Worm (Caenorhabditis elegans) whole organism, L3 larva: ENCODE results near the gene T25B9.6.

Experiments
- aly-2 ChIP-seq: fragments of 150-350 bp; optimal IDR thresholded peaks from 2 replicates; lab custom pipeline; 2014; ENCODE audit warnings: missing biosample characterization, missing genetic modification characterization
- ceh-16 ChIP-seq: sonication (generic microtip); optimal IDR thresholded peaks from 2 replicates; lab custom pipeline; 2017; ENCODE audit warnings: missing biosample characterization, missing genetic modification characterization
- ceh-9 ChIP-seq: sonication (generic microtip); optimal IDR thresholded peaks from 2 replicates; lab custom pipeline; 2018; ENCODE audit warnings: missing biosample characterization, missing genetic modification characterization
- daf-12 ChIP-seq: fragments of 150-350 bp; optimal IDR thresholded peaks from 2 replicates; lab custom pipeline; 2014; ENCODE audit warnings: missing biosample characterization, missing genetic modification reagents, missing genetic modification characterization
- egl-27 ChIP-seq: sonication (generic microtip); optimal IDR thresholded peaks from 4 replicates; lab custom pipeline; 2017; ENCODE audit warnings: missing biosample characterization, missing genetic modification reagents, missing genetic modification characterization
- elt-1 ChIP-seq: fragments of 150-350 bp; optimal IDR thresholded peaks from 2 replicates; lab custom pipeline; 2014; ENCODE audit warnings: missing biosample characterization, missing genetic modification characterization
- elt-3 ChIP-seq, 3 experiments: fragments of 150-350 bp in 1 of 3; sonication (generic microtip) in 2 of 3; optimal IDR thresholded peaks; 2 replicates in 2 of 3; 4 replicates in 1 of 3; lab custom pipeline; 2014 to 2017; ENCODE audit warnings: missing biosample characterization in 3 of 3, missing genetic modification characterization in 3 of 3
- eor-1 ChIP-seq, 2 experiments: fragments of 150-350 bp; optimal IDR thresholded peaks; 2 replicates each; lab custom pipeline; 2014 to 2018; ENCODE audit warnings: missing biosample characterization in 2 of 2, missing genetic modification characterization in 2 of 2
- fkh-10 ChIP-seq: sonication (generic microtip); optimal IDR thresholded peaks from 2 replicates; lab custom pipeline; 2017; ENCODE audit warnings: missing biosample characterization, missing genetic modification reagents, missing genetic modification characterization
- fkh-2 ChIP-seq: fragments of 150-350 bp; optimal IDR thresholded peaks from 2 replicates; lab custom pipeline; 2014; ENCODE audit warnings: missing biosample characterization, missing genetic modification reagents, missing genetic modification characterization
- lin-15B ChIP-seq: fragments of 150-350 bp; optimal IDR thresholded peaks from 2 replicates; lab custom pipeline; 2014; ENCODE audit warnings: missing biosample characterization, missing genetic modification characterization
- lin-39 ChIP-seq: fragments of 150-350 bp; optimal IDR thresholded peaks from 2 replicates; lab custom pipeline; 2018; ENCODE audit warnings: missing biosample characterization, missing genetic modification reagents, missing genetic modification characterization
- mml-1 ChIP-seq: fragments of 150-350 bp; sonication (generic microtip); optimal IDR thresholded peaks from 3 replicates; lab custom pipeline; 2014; ENCODE audit warnings: missing biosample characterization, missing genetic modification characterization
- nfya-1 ChIP-seq: sonication (generic microtip); optimal IDR thresholded peaks from 2 replicates; lab custom pipeline; 2017; ENCODE audit warnings: missing genetic modification characterization, mild to moderate bottlenecking, missing compliant biosample characterization, antibody characterized with exemption, moderate library complexity; ENCODE audit not compliant: insufficient read depth
- nhr-11 ChIP-seq: fragments of 150-350 bp; optimal IDR thresholded peaks from 2 replicates; lab custom pipeline; 2014; ENCODE audit warnings: missing biosample characterization, missing genetic modification characterization
- nhr-12 ChIP-seq: fragments of 150-350 bp; optimal IDR thresholded peaks from 2 replicates; lab custom pipeline; 2014; ENCODE audit warnings: missing biosample characterization, missing genetic modification characterization
- nhr-23 ChIP-seq: fragments of 150-350 bp; optimal IDR thresholded peaks from 2 replicates; lab custom pipeline; 2014; ENCODE audit warnings: missing biosample characterization, missing genetic modification reagents, missing genetic modification characterization
- nhr-237 ChIP-seq: fragments of 150-350 bp; optimal IDR thresholded peaks from 2 replicates; lab custom pipeline; 2014; ENCODE audit warnings: missing biosample characterization, missing genetic modification characterization
- nhr-25 ChIP-seq: sonication (generic microtip); optimal IDR thresholded peaks from 2 replicates; lab custom pipeline; 2017; ENCODE audit warnings: missing biosample characterization, missing genetic modification characterization
- nhr-28 ChIP-seq: fragments of 150-350 bp; optimal IDR thresholded peaks from 2 replicates; lab custom pipeline; 2014; ENCODE audit warnings: missing biosample characterization, missing genetic modification characterization
- nhr-67 ChIP-seq: fragments of 150-350 bp; optimal IDR thresholded peaks from 2 replicates; lab custom pipeline; 2014; ENCODE audit warnings: missing biosample characterization, missing genetic modification characterization
- nhr-76 ChIP-seq: fragments of 150-350 bp; sonication (generic microtip); optimal IDR thresholded peaks from 5 replicates; lab custom pipeline; 2014; ENCODE audit warnings: missing biosample characterization, missing genetic modification characterization
- pha-4 ChIP-seq: fragments of 150-350 bp; optimal IDR thresholded peaks from 2 replicates; lab custom pipeline; 2014; ENCODE audit warnings: missing biosample characterization, missing genetic modification reagents, missing genetic modification characterization
- skn-1 ChIP-seq: fragments of 150-350 bp; optimal IDR thresholded peaks from 2 replicates; lab custom pipeline; 2014; ENCODE audit warnings: missing biosample characterization, missing genetic modification characterization
- snpc-4 ChIP-seq: fragments of 150-350 bp; optimal IDR thresholded peaks from 2 replicates; lab custom pipeline; 2014; ENCODE audit warnings: missing biosample characterization, missing genetic modification characterization
- tbx-2 ChIP-seq: sonication (generic microtip); optimal IDR thresholded peaks from 2 replicates; lab custom pipeline; 2016; ENCODE audit warnings: mild to moderate bottlenecking, missing genetic modification characterization, missing compliant biosample characterization
- unc-39 ChIP-seq: sonication (generic microtip); optimal IDR thresholded peaks from 4 replicates; lab custom pipeline; 2017; ENCODE audit warnings: missing biosample characterization, missing genetic modification characterization
- unc-62 ChIP-seq: fragments of 150-350 bp; sonication (generic microtip); optimal IDR thresholded peaks from 4 replicates; lab custom pipeline; 2014; ENCODE audit warnings: missing biosample characterization, missing genetic modification reagents, missing genetic modification characterization
- zag-1 ChIP-seq: fragments of 150-350 bp; optimal IDR thresholded peaks from 2 replicates; lab custom pipeline; 2014; ENCODE audit warnings: missing biosample characterization, missing genetic modification characterization
- ztf-11 ChIP-seq: fragments of 150-350 bp; optimal IDR thresholded peaks from 2 replicates; lab custom pipeline; 2014; ENCODE audit warnings: missing biosample characterization, missing genetic modification characterization
- ztf-4 ChIP-seq: fragments of 150-350 bp; optimal IDR thresholded peaks from 2 replicates; lab custom pipeline; 2014; ENCODE audit warnings: missing biosample characterization, missing genetic modification characterization

T25B9.6 gene

ce11 chrIV:10734527-10735436 is 23.2 kb upstream of the T25B9.6 start, which contains the start of the genes orc-5 and cyb-1 (continued):
- TF ChIP-seq nhr-76 (tag; lab: Kevin White, UChicago) = no peak
- TF ChIP-seq nhr-28 (tag; lab: Kevin White, UChicago) = no peak
- no peak for TF ChIP-seq ztf-4
- no peak for TF ChIP-seq ztf-11 (tag; lab: Kevin White, UChicago)
- TF ChIP-seq lin-39 (tag; lab: Kevin White, UChicago) = peak; percentile 73
- TF ChIP-seq unc-62 (GFP tag; lab: Kevin White, UChicago) = no peak
- TF ChIP-seq ceh-9 (tag; lab: Kevin White, UChicago) = no peak
- TF ChIP-seq unc-39 (tag; lab: Kevin White, UChicago) = no peak
- TF ChIP-seq daf-12 (tag; lab: Kevin White, UChicago) = no peak
- no peak for TF ChIP-seq nhr-11
- no peak for TF ChIP-seq nhr-12
- peak; percentile 96 for TF ChIP-seq lin-15B (tag; lab: Kevin White, UChicago)
- no peak for TF ChIP-seq fkh-10

DNA sequence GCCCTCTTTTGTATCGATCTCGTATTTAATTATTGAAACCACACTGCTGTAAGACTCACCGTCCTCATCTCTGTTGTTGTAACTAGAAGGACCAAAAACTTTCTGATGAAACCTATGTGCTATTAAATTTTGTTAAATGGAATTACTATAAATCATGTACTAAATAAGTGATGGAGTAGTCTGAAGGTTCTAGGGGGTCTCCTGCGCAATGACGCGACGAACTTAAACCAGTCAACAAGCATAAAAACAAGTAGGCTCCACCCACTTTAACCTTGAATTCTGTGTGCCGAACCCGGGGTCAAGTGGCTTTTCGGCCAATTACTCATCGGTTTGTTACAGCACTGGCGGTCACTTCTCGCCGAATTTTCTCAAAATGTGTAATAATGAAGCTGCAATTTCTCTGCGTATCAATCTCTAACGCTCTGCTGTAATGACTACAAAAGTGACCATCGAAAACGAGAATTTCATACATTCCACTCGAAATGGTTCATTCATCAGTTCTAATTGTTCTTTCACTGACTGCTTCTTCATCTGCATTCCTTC is 20.9 kb upstream of the T25B9.6 start, which contains the start of gene grl-21:
grl-21 (plus strand) TSS at position 464 of the 543 bp plus-strand sequence.
- peak; percentile 81 for TF ChIP-seq nhr-25 (tag; lab: Kevin White, UChicago)
- TF ChIP-seq unc-62 (GFP tag; lab: Kevin White, UChicago) = no peak

DNA sequence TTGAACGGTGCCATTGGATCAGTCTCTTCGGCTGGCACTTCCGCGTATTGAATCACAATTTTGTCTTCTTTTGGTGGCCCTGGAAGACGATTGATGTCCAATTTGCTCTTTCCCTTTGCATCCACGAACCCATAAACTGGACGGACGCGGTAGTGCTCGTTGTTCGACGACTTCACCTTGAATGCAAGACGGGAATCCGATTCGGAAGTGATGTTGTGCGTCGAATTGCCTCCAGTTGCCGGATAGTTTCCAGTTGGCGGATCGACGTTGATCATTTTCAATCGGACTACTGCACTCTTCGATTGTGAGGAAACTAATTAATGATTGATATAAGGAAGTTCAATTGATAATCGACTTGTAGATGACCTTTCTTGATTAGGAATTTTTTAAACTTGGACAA is 19.6 kb upstream of the T25B9.6 start, which contains the start of gene ssp-34:
ssp-34 (minus strand) TSS at position 275 of the 400 bp plus-strand sequence.
- TF ChIP-seq fkh-10 (no peak), egl-27 (tag; lab: Kevin White, UChicago) (no peak), nhr-23 (tag; lab: Kevin White, UChicago) (no peak), nhr-25 (tag; lab: Kevin White, UChicago) (no peak), unc-62 (GFP tag; lab: Kevin White, UChicago) (no peak), fkh-2 (tag; lab: Kevin White, UChicago) (no peak), nhr-28 (tag; lab: Kevin White, UChicago) (no peak), ceh-16 (tag; lab: Kevin White, UChicago) (no peak), elt-3 (tag; optimal IDR thresholded peaks at IDR 0.05; lab: Kevin White, UChicago) (no peak), aly-2 (tag; lab: Kevin White, UChicago) (no peak), nhr-76 (tag; lab: Kevin White, UChicago) (no peak), nfya-1 (tag; lab: Kevin White, UChicago) (no peak), snpc-4 (tag; lab: Kevin White, UChicago) (no peak)

ce11 chrIV:10744475-10744874 is 13.5 kb upstream of the T25B9.6 start, which contains the start of gene T25B9.3:
Gene T25B9.3 (plus strand): TSS chrIV:10744775.
- TF ChIP-seq elt-1 (tag; lab: Kevin White, UChicago) (no peak), nhr-67 (tag; lab: Kevin White, UChicago) (no peak), nfya-1 (tag; lab: Kevin White, UChicago) (no peak), nhr-12 (no peak), ztf-11 (tag; lab: Kevin White, UChicago) (no peak)

ce11 chrIV:10745332-10745731 is 12.6 kb upstream of the T25B9.6 start:
- TF ChIP-seq eor-1 (tag; optimal IDR thresholded peaks at IDR 0.05; lab: Kevin White, UChicago) (no peak), ztf-11 (tag; lab: Kevin White, UChicago) (no peak), unc-39 (tag; lab: Kevin White, UChicago) (no peak), pha-4 (no peak), nhr-23 (tag; lab: Kevin White, UChicago) (no peak), lin-39 (tag; lab: Kevin White, UChicago) (no peak), skn-1 (tag; lab: Kevin White, UChicago) (no peak)

DNA sequence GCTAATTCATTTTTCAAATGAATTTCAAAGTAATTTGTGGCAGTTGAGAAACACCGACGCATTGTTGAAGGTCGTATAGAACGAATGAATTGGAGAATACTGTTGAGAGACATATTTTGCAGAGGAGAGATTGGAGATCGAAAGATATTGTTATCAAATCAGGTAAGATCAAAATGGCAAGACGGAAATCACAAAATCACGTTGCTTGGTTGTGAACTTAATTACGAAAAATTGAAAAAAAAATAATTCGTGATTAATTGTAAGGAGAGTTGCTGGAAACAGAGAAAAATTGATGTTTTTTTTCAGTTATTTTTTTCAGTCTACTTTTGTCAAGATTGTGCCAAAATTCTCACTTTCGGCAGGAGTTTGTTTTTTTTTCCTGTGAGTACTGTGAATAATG is 7.9 kb upstream of the T25B9.6 start, which contains the start of gene T25B9.1:
T25B9.1 (minus strand) TSS at position 101 of the 400 bp plus-strand sequence.
- TF ChIP-seq nhr-237 (tag; lab: Kevin White, UChicago) (no peak), ztf-11 (tag; lab: Kevin White, UChicago) (no peak), tbx-2 (tag; lab: Kevin White, UChicago) (no peak), nhr-12 (no peak), zag-1 (no peak), unc-39 (tag; lab: Kevin White, UChicago) (no peak), snpc-4 (tag; lab: Kevin White, UChicago) (no peak), mml-1 (tag; lab: Kevin White, UChicago) (no peak)
